Worm (Caenorhabditis elegans): ENCODE measurements around the gene sgn-1.
A peak's percentile ranks its signal among the peaks of the same experiment; 100 is the strongest.

sgn-1 gene

DNA sequence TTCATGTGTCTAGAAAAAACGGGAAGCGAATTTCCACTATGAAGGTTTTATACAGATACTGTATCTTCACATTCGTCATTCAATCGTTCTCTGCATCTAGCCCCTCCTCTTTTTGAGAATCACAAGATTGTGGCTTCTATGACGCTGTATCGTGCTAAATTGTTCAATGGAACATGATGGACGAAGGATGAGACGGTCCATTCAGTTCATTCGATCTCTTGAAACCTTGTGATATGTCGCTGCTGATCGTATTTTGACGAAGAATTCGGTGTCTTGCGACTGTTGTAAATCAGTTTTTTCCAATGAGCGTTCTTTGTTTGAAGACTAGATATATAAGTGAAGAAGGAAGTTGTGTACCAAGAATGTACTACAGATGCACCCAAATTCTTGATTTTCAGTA lies 30.2 kb upstream of the sgn-1 start (continued):
- TF ChIP-seq D1046.2 (GFP tag; IDR thresholded peaks at IDR 0.05) = no peak
- no peak for TF ChIP-seq F49E8.2 (tag; optimal IDR thresholded peaks at IDR 0.05; ENCODE audit: borderline replicate concordance)
- TF ChIP-seq set-16 (GFP tag; IDR thresholded peaks at IDR 0.05) = no peak
- no peak for TF ChIP-seq lin-15B (tag; optimal IDR thresholded peaks at IDR 0.05)
- peak; percentile 40 for TF ChIP-seq cey-2 (tag; optimal IDR thresholded peaks at IDR 0.05; ENCODE audit: borderline replicate concordance, insufficient read depth)
- TF ChIP-seq nhr-25 (tag; optimal IDR thresholded peaks at IDR 0.05; ENCODE audit: borderline replicate concordance, insufficient read depth) = no peak
- TF ChIP-seq nhr-11 (tag; optimal IDR thresholded peaks at IDR 0.05) = peak; percentile 18
- peak; percentile 90 for TF ChIP-seq nhr-28 (tag; optimal IDR thresholded peaks at IDR 0.05)
- TF ChIP-seq mep-1 (tag; optimal IDR thresholded peaks at IDR 0.05) = no peak
- TF ChIP-seq lin-29 (GFP tag; IDR thresholded peaks at IDR 0.05) = no peak
- no peak for TF ChIP-seq nhr-76 (tag; optimal IDR thresholded peaks at IDR 0.05)
- no peak for TF ChIP-seq aly-2 (tag; optimal IDR thresholded peaks at IDR 0.05)
- no peak for TF ChIP-seq ztf-7 (tag; optimal IDR thresholded peaks at IDR 0.05)
- 0 out of 2 replicates have a peak, but pooled peaks have one; percentile 21 for TF ChIP-seq ceh-20 (GFP tag; IDR thresholded peaks at IDR 0.05)
- TF ChIP-seq unc-62 (GFP tag; optimal IDR thresholded peaks at IDR 0.05 in 1 of 2) = peak in 1 of 2 experiments; percentile 100
- TF ChIP-seq unc-62 (tag; optimal IDR thresholded peaks at IDR 0.05) = no peak
- no peak for TF ChIP-seq lin-39 (tag; optimal IDR thresholded peaks at IDR 0.05)
- TF ChIP-seq hlh-11 (tag; optimal IDR thresholded peaks at IDR 0.05) = peak; percentile 88
- no peak for TF ChIP-seq ama-1 (optimal IDR thresholded peaks at IDR 0.05)
- TF ChIP-seq R02D3.7 (tag; optimal IDR thresholded peaks at IDR 0.05) = no peak
- TF ChIP-seq F37D6.2 (tag; optimal IDR thresholded peaks at IDR 0.05) = no peak
- TF ChIP-seq nhr-10 (tag; optimal IDR thresholded peaks at IDR 0.05) = peak; percentile 86
- no peak for TF ChIP-seq vab-7 (GFP tag; IDR thresholded peaks at IDR 0.05)
- peak; percentile 92 for TF ChIP-seq aha-1 (tag)
- TF ChIP-seq mxl-3 (GFP tag; optimal IDR thresholded peaks at IDR 0.05) = no peak
- TF ChIP-seq tag-97 (GFP tag; IDR thresholded peaks at IDR 0.05) = no peak
- peak; percentile 90 for TF ChIP-seq hlh-30 (tag; optimal IDR thresholded peaks at IDR 0.05; ENCODE audit: insufficient read depth)
- TF ChIP-seq dmd-6 (GFP tag; IDR thresholded peaks at IDR 0.05) = no peak; the same call in none of the 2 replicates
- TF ChIP-seq ceh-32 (tag; optimal IDR thresholded peaks at IDR 0.05; ENCODE audit: poor library complexity) = no peak

DNA sequence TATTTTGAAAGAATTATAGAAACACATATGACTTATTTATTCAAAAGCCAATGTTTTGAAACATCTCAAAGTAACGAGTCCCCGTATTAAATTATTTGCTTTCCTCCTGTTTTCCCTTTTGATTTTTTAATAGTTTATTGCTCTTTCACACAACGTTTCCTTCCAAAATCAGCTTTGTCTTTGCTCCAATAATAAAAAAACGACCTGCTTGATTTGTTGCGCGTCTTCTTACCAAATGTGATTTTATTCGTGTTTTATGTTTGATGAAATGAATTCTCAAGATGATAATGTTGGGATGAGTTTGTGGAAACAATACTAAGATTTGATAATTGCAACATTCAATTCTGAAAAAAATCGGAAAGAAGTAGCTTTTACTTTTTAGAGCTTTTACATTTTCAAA lies 28.9 kb upstream of the sgn-1 start:
- peak in 1 of 2 experiments; percentile 91 for TF ChIP-seq unc-62 (GFP tag; optimal IDR thresholded peaks at IDR 0.05 in 1 of 2)
- TF ChIP-seq unc-62 (tag; optimal IDR thresholded peaks at IDR 0.05) = no peak
- no peak for TF ChIP-seq jun-1 (tag; optimal IDR thresholded peaks at IDR 0.05)
- no peak for TF ChIP-seq pha-4 (GFP tag; IDR thresholded peaks at IDR 0.05)
- no peak for TF ChIP-seq pha-4 (tag; optimal IDR thresholded peaks at IDR 0.05)
- TF ChIP-seq T26A8.4 (GFP tag; IDR thresholded peaks at IDR 0.05) = peak; percentile 12
- no peak for TF ChIP-seq mdl-1 (tag; optimal IDR thresholded peaks at IDR 0.05)
- peak; percentile 29 for TF ChIP-seq nhr-28 (tag; optimal IDR thresholded peaks at IDR 0.05)
- TF ChIP-seq snpc-1.2 (GFP tag; IDR thresholded peaks at IDR 0.05) = 0 out of 2 replicates have a peak, but pooled peaks have one; percentile 26

DNA sequence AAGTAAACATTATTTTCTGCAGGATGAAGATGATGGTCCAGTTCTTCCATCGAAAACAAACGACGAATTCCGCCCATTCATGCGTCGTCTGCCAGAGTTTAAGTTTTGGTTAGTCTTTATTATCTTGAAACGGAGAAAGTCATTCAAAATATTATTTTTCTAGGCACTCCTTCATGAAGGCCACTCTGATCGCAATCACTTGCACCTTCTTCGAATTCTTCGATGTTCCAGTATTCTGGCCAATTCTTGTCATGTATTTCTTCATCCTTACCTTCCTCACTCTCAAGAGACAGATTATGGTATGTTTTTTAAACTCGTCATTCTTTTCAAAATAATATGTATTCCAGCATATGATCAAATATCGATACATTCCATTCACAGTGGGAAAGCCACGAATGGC lies 28.4 kb upstream of the sgn-1 start:
- peak; percentile 51 for TF ChIP-seq nhr-28 (tag; optimal IDR thresholded peaks at IDR 0.05)
- peak; percentile 70; the same call in 1 of the 2 replicates for TF ChIP-seq T26A8.4 (GFP tag; IDR thresholded peaks at IDR 0.05)
- TF ChIP-seq tag-97 (GFP tag; IDR thresholded peaks at IDR 0.05) = no peak
- no peak for TF ChIP-seq lin-29 (GFP tag; IDR thresholded peaks at IDR 0.05)
- no peak for TF ChIP-seq ceh-82 (tag; optimal IDR thresholded peaks at IDR 0.05)
